Fruit fly (Drosophila melanogaster) S2 (cell line): ENCODE measurements around the gene OdsH.

ENCODE experiments used
- CG8478 ChIP-seq: fragments of >200 bp; optimal IDR thresholded peaks from 2 replicates; lab custom pipeline; 2018
- CTCF ChIP-seq, 2 experiments: fragments of >200 bp; optimal IDR thresholded peaks; 2 replicates each; lab custom pipeline; 2018

dm6 chrX:17852457-17852856 lies 61.6 kb downstream of the OdsH start, which contains the start of gene CG32554:
- TF ChIP-seq CG8478 (lab: Kevin White, UChicago) (no peak), CTCF (optimal IDR thresholded peaks at IDR 0.05; lab: Kevin White, UChicago) (no peak)
